Worm (Caenorhabditis elegans): ENCODE results near the gene F45E1.1.

F45E1.1 gene

ce11 chrX:7962056-7962485, 41.4 kb upstream of the F45E1.1 start (continued):
- TF ChIP-seq Y48G9A.11 (GFP tag; IDR thresholded peaks at IDR 0.05) = no peak
- TF ChIP-seq gei-8 (GFP tag; optimal IDR thresholded peaks at IDR 0.05) = peak; percentile 12
- TF ChIP-seq aly-2 (tag; optimal IDR thresholded peaks at IDR 0.05) = no peak
- no peak for TF ChIP-seq ztf-7 (tag; optimal IDR thresholded peaks at IDR 0.05)
- TF ChIP-seq snpc-1.2 (GFP tag; IDR thresholded peaks at IDR 0.05) = no peak
- peak; percentile 89 for TF ChIP-seq dve-1 (tag; optimal IDR thresholded peaks at IDR 0.05; ENCODE audit: insufficient read depth)
- no peak for TF ChIP-seq zag-1 (tag; optimal IDR thresholded peaks at IDR 0.05)
- peak in 1 of 2 experiments; percentile 71 for TF ChIP-seq daf-16 (GFP tag; optimal IDR thresholded peaks at IDR 0.05)
- peak; percentile 98 for TF ChIP-seq daf-16 (tag; optimal IDR thresholded peaks at IDR 0.05)
- TF ChIP-seq egl-43 (GFP tag; IDR thresholded peaks at IDR 0.05) = no peak
- peak in 1 of 2 experiments; percentile 76 for TF ChIP-seq hif-1 (tag; optimal IDR thresholded peaks at IDR 0.05)
- TF ChIP-seq F37D6.2 (tag; optimal IDR thresholded peaks at IDR 0.05) = no peak
- TF ChIP-seq vab-7 (GFP tag; IDR thresholded peaks at IDR 0.05) = no peak
- TF ChIP-seq nhr-28 (tag; optimal IDR thresholded peaks at IDR 0.05) = peak; percentile 94
- TF ChIP-seq zfp-2 (tag; optimal IDR thresholded peaks at IDR 0.05) = no peak
- no peak for TF ChIP-seq nhr-41 (GFP tag; IDR thresholded peaks at IDR 0.05)
- TF ChIP-seq T20F7.1 (GFP tag; optimal IDR thresholded peaks at IDR 0.05) = peak; percentile 67
- TF ChIP-seq aha-1 (tag) = no peak
- TF ChIP-seq mdt-29 (GFP tag; IDR thresholded peaks at IDR 0.05) = no peak
- no peak for TF ChIP-seq ZK337.2 (GFP tag; IDR thresholded peaks at IDR 0.05)
- no peak for TF ChIP-seq R02D3.7 (tag; optimal IDR thresholded peaks at IDR 0.05)
- TF ChIP-seq duxl-1 (tag; optimal IDR thresholded peaks at IDR 0.05; ENCODE audit: poor library complexity) = no peak
- TF ChIP-seq T26A8.4 (GFP tag; IDR thresholded peaks at IDR 0.05) = no peak
- TF ChIP-seq fkh-10 (GFP tag; optimal IDR thresholded peaks at IDR 0.05) = no peak
- TF ChIP-seq nhr-25 (tag; optimal IDR thresholded peaks at IDR 0.05; ENCODE audit: borderline replicate concordance, insufficient read depth) = peak; percentile 46
- no peak for TF ChIP-seq egl-27 (tag; optimal IDR thresholded peaks at IDR 0.05)
- TF ChIP-seq daf-12 (tag; optimal IDR thresholded peaks at IDR 0.05) = no peak
- TF ChIP-seq mxl-2 (GFP tag; conservative IDR thresholded peaks at IDR 0.05) = no peak
- no peak for TF ChIP-seq ceh-28 (tag; optimal IDR thresholded peaks at IDR 0.05)
- peak; percentile 35; the same call in 1 of the 2 replicates for TF ChIP-seq ceh-20 (GFP tag; IDR thresholded peaks at IDR 0.05)
- TF ChIP-seq jun-1 (tag; optimal IDR thresholded peaks at IDR 0.05) = peak; percentile 65
- no peak for TF ChIP-seq rbr-2 (tag; optimal IDR thresholded peaks at IDR 0.05)
- TF ChIP-seq nhr-6 (tag; optimal IDR thresholded peaks at IDR 0.05) = peak; percentile 68
- TF ChIP-seq lir-3 (tag; optimal IDR thresholded peaks at IDR 0.05) = no peak
- no peak for TF ChIP-seq Y75B8A.6 (GFP tag; IDR thresholded peaks at IDR 0.05)
- TF ChIP-seq ceh-44 (GFP tag; IDR thresholded peaks at IDR 0.05) = no peak
- no peak for TF ChIP-seq arid-1 (GFP tag; conservative IDR thresholded peaks at IDR 0.05)
- TF ChIP-seq mxl-3 (GFP tag; optimal IDR thresholded peaks at IDR 0.05) = peak; percentile 82
- peak; percentile 65; the same call in 1 of the 2 replicates for TF ChIP-seq saeg-2 (GFP tag; IDR thresholded peaks at IDR 0.05)
- TF ChIP-seq ZK546.5 (tag; optimal IDR thresholded peaks at IDR 0.05) = no peak
- peak; percentile 96 for TF ChIP-seq dmd-6 (GFP tag; IDR thresholded peaks at IDR 0.05)
- TF ChIP-seq mes-2 (tag; optimal IDR thresholded peaks at IDR 0.05; ENCODE audit: poor library complexity, severe bottlenecking) = peak; percentile 32
- TF ChIP-seq pha-4 (GFP tag; IDR thresholded peaks at IDR 0.05) = peak; percentile 63; the same call in 1 of the 2 replicates
- TF ChIP-seq pha-4 (tag; optimal IDR thresholded peaks at IDR 0.05) = no peak
- peak; percentile 84 for TF ChIP-seq hlh-30 (tag; optimal IDR thresholded peaks at IDR 0.05; ENCODE audit: insufficient read depth)
- no peak for TF ChIP-seq F10B5.3 (tag; optimal IDR thresholded peaks at IDR 0.05)
- no peak for TF ChIP-seq lin-13 (GFP tag; optimal IDR thresholded peaks at IDR 0.05)
- TF ChIP-seq ctbp-1 (GFP tag; IDR thresholded peaks at IDR 0.05) = no peak
- no peak for TF ChIP-seq unc-130 (GFP tag; optimal IDR thresholded peaks at IDR 0.05)
- no peak for TF ChIP-seq madf-9 (GFP tag; conservative IDR thresholded peaks at IDR 0.05)
- peak; percentile 82 for TF ChIP-seq php-3 (GFP tag; IDR thresholded peaks at IDR 0.05)
